Worm (Caenorhabditis elegans): ENCODE measurements around the gene gst-26.

DNA sequence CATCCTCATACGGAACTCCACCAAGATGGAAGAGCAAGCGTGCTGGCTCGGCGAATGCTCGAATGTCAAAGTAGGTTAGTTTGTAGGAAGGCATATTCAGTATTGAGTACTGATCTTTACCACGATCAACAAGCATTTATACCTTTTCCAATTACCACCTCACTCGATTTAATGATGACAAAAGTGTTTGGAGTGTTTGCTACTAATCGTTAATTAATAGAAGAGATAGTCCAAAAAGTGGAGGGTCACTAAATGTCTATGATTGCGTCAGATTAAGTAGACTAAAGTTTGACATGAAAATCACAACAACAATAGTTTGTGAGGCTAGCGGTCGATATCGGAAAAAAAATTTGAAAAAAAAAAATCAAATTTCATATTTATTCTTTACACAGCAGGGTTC lies 18.8 kb upstream of the gst-26 start, which contains the start of gene gst-34:
- TF ChIP-seq elt-1 (tag; optimal IDR thresholded peaks at IDR 0.05) (no peak), ztf-4 (tag; optimal IDR thresholded peaks at IDR 0.05) (no peak), aly-2 (tag; optimal IDR thresholded peaks at IDR 0.05) (no peak), nhr-6 (tag; optimal IDR thresholded peaks at IDR 0.05) (no peak), skn-1 (tag; optimal IDR thresholded peaks at IDR 0.05) (no peak), unc-39 (tag; optimal IDR thresholded peaks at IDR 0.05) (no peak), unc-55 (GFP tag; optimal IDR thresholded peaks at IDR 0.05) (no peak), nhr-237 (tag; optimal IDR thresholded peaks at IDR 0.05) (no peak), nhr-25 (tag; optimal IDR thresholded peaks at IDR 0.05) (no peak)
